Fruit fly (Drosophila melanogaster) whole organism, adult: ENCODE data around the gene CG42833.

Experiments
- CG11617 ChIP-seq: fragments of 200-800 bp; sonication (Bioruptor generic); optimal IDR thresholded peaks from 2 replicates; lab custom pipeline; 2017; ENCODE audit warnings: mild to moderate bottlenecking, missing biosample characterization, missing genetic modification reagents, missing genetic modification characterization
- CG12768 ChIP-seq: fragments of 200-800 bp; sonication (Bioruptor generic); optimal IDR thresholded peaks from 2 replicates; lab custom pipeline; 2017; ENCODE audit warnings: missing biosample characterization, missing genetic modification characterization, mild to moderate bottlenecking, moderate library complexity, missing genetic modification reagents
- CG14711 ChIP-seq: fragments of 200-800 bp; sonication (Bioruptor generic); optimal IDR thresholded peaks from 2 replicates; lab custom pipeline; 2018; ENCODE audit warnings: missing biosample characterization, mild to moderate bottlenecking, missing genetic modification characterization, moderate library complexity
- CG1620 ChIP-seq: fragments of 200-800 bp; sonication (Bioruptor generic); optimal IDR thresholded peaks from 2 replicates; lab custom pipeline; 2016; ENCODE audit warnings: missing biosample characterization, missing genetic modification characterization
- CG5204 ChIP-seq: fragments of 200-800 bp; sonication (Bioruptor generic); optimal IDR thresholded peaks from 2 replicates; lab custom pipeline; 2016; ENCODE audit warnings: missing biosample characterization, missing genetic modification characterization
- Crg-1 ChIP-seq: fragments of 200-800 bp; sonication (Bioruptor generic); optimal IDR thresholded peaks from 2 replicates; lab custom pipeline; 2016; ENCODE audit warnings: missing biosample characterization, missing genetic modification characterization
- bab1 ChIP-seq: fragments of 200-800 bp; sonication (Bioruptor generic); optimal IDR thresholded peaks from 3 replicates; lab custom pipeline; 2019; ENCODE audit warnings: missing biosample characterization, mild to moderate bottlenecking, missing genetic modification characterization, moderate library complexity
- cic ChIP-seq: fragments of 200-800 bp; sonication (Bioruptor generic); optimal IDR thresholded peaks from 2 replicates; lab custom pipeline; 2017; ENCODE audit warnings: missing biosample characterization, mild to moderate bottlenecking, missing genetic modification characterization, moderate library complexity
- cnc ChIP-seq, 2 experiments: fragments of >200 bp; optimal IDR thresholded peaks; 2 replicates each; lab custom pipeline; 2017
- kay ChIP-seq: fragments of 200-800 bp; sonication (Bioruptor generic); peaks from one replicate; lab custom pipeline; 2016; ENCODE audit warnings: missing biosample characterization, missing genetic modification characterization, borderline replicate concordance
- ovo ChIP-seq: fragments of 200-800 bp; sonication (Bioruptor generic); optimal IDR thresholded peaks from 2 replicates; lab custom pipeline; 2016; ENCODE audit warnings: missing biosample characterization, missing genetic modification characterization
- tj ChIP-seq: fragments of 200-800 bp; sonication (Bioruptor generic); optimal IDR thresholded peaks from 3 replicates; lab custom pipeline; 2017; ENCODE audit warnings: missing biosample characterization, mild to moderate bottlenecking, missing genetic modification characterization, moderate library complexity
- toe ChIP-seq: fragments of 200-800 bp; sonication (Bioruptor generic); optimal IDR thresholded peaks from 2 replicates; lab custom pipeline; 2016; ENCODE audit warnings: missing biosample characterization, missing genetic modification characterization

dm6 chr3L:20197698-20198097 is 2.2 kb upstream of the CG42833 start:
- TF ChIP-seq cic (GFP tag; lab: Kevin White, UChicago) (no peak), CG11617 (GFP tag; lab: Kevin White, UChicago) (no peak), Crg-1 (GFP tag; lab: Kevin White, UChicago) (no peak), CG12768 (no peak), bab1 (no peak), kay (GFP tag; lab: Kevin White, UChicago) (peak; percentile 61), CG5204 (GFP tag; lab: Kevin White, UChicago) (no peak), CG1620 (GFP tag; lab: Kevin White, UChicago) (no peak), cnc (optimal IDR thresholded peaks at IDR 0.05; lab: Kevin White, UChicago) (no peak), tj (GFP tag; lab: Kevin White, UChicago) (peak; percentile 69), ovo (no peak), CG14711 (tag; lab: Kevin White, UChicago) (no peak), toe (GFP tag; lab: Kevin White, UChicago) (no peak)
